Worm (Caenorhabditis elegans) whole organism, L2 larva: ENCODE data around the gene F26F12.8.

Experiments used
- ZK546.5 ChIP-seq: sonication (generic microtip); optimal IDR thresholded peaks from 2 replicates; lab custom pipeline; 2017; ENCODE audit warnings: missing biosample characterization, missing genetic modification characterization
- egl-27 ChIP-seq: sonication (generic microtip); optimal IDR thresholded peaks from 3 replicates; lab custom pipeline; 2017; ENCODE audit warnings: missing biosample characterization, missing genetic modification reagents, missing genetic modification characterization
- elt-3 ChIP-seq: sonication (generic microtip); optimal IDR thresholded peaks from 2 replicates; lab custom pipeline; 2017; ENCODE audit warnings: missing biosample characterization, missing genetic modification characterization
- lin-39 ChIP-seq: fragments of 150-350 bp; optimal IDR thresholded peaks from 2 replicates; lab custom pipeline; 2014; ENCODE audit warnings: missing biosample characterization, missing genetic modification reagents, missing genetic modification characterization

DNA sequence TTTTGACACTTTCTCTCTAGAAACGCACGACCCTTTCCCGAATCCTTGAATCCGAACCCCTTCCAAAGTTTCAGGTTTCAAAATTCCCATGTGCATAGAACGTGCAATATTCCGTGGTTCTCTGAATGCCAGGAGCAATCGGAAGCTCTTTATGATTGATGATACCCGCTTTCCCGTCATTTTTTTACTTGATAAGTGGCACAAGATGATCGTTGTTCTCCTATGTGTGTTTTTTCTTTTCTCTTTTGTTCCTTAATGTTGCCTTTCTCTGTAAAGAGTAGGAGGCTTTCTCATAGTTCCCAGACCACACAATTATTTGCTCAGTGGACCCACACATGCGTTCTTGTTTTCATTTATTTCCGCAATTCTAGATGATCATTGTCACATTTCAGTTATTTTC lies 26.5 kb upstream of the F26F12.8 start:
- TF ChIP-seq ZK546.5 (tag; lab: Kevin White, UChicago), result no peak
- no peak for TF ChIP-seq elt-3 (tag; lab: Kevin White, UChicago)
- TF ChIP-seq lin-39 (tag; lab: Kevin White, UChicago), result no peak
- no peak for TF ChIP-seq egl-27
